Worm (Caenorhabditis elegans): Measurements from ENCODE around the gene best-17.

The best-17 gene

DNA sequence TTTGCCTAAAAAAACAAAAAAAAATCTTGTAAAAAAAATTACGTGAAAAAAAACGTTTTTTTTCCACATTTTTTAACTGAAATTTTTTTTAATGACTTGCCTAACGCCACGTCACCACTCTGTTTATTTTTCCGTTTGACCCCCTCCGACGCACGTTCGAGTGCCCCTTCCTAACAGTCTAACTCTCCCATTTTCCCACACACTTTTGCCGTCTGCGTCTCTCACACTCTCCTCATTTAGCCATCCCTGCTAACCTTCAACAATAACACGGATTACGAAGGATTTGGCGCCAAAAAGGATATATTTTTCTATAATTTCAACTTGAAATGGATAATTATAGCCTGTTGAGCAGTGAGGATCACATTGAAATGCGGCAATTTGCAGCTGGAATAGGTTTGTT lies 37.8 kb upstream of the best-17 start:
- TF ChIP-seq ceh-13 (GFP tag; optimal IDR thresholded peaks at IDR 0.05) (no peak), sea-1 (GFP tag; conservative IDR thresholded peaks at IDR 0.05) (no peak), scrt-1 (GFP tag; IDR thresholded peaks at IDR 0.05) (no peak), hmbx-1 (tag; optimal IDR thresholded peaks at IDR 0.05) (no peak)

DNA sequence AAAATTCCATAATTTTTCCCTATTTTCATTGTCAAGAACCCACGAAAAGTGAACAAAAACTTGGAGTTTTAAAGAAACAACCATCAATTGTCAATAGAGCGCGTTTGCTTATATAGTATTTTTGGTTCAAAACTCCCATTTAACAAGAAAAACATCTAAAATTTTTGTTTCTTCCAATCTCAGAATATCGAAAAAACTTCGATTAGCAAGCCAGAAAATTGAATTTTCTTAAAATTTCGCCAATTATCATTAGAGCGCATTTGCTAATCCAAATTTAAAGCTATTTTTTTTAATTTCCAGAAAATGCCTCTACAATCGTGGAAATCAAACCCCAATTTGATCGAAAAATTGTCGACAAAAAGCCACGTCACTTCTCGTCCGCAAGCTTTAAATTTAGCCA lies 37.0 kb upstream of the best-17 start, which contains the start of gene orai-1:
Gene orai-1 (plus strand): TSS at position 301 of the 400 bp plus-strand sequence.
- TF ChIP-seq F13C5.2 (tag; optimal IDR thresholded peaks at IDR 0.05) (no peak), flt-1 (GFP tag; IDR thresholded peaks at IDR 0.05) (no peak), tbx-37 (GFP tag; conservative IDR thresholded peaks at IDR 0.05) (no peak), aly-1 (tag; optimal IDR thresholded peaks at IDR 0.05) (no peak), ceh-13 (GFP tag; optimal IDR thresholded peaks at IDR 0.05) (no peak), ama-1 (optimal IDR thresholded peaks at IDR 0.05) (no peak), tra-4 (tag; optimal IDR thresholded peaks at IDR 0.05) (no peak), scrt-1 (GFP tag; IDR thresholded peaks at IDR 0.05) (no peak), B0310.2 (tag; optimal IDR thresholded peaks at IDR 0.05) (no peak), ets-7 (tag; optimal IDR thresholded peaks at IDR 0.05) (no peak), pes-1 (GFP tag; IDR thresholded peaks at IDR 0.05) (no peak), hnd-1 (tag; optimal IDR thresholded peaks at IDR 0.05) (no peak), hmg-4 (GFP tag; optimal IDR thresholded peaks at IDR 0.05) (no peak), hmbx-1 (tag; optimal IDR thresholded peaks at IDR 0.05) (no peak), sea-1 (GFP tag; conservative IDR thresholded peaks at IDR 0.05) (no peak), tbx-11 (GFP tag; IDR thresholded peaks at IDR 0.05) (no peak), ceh-36 (tag; optimal IDR thresholded peaks at IDR 0.05) (no peak)

DNA sequence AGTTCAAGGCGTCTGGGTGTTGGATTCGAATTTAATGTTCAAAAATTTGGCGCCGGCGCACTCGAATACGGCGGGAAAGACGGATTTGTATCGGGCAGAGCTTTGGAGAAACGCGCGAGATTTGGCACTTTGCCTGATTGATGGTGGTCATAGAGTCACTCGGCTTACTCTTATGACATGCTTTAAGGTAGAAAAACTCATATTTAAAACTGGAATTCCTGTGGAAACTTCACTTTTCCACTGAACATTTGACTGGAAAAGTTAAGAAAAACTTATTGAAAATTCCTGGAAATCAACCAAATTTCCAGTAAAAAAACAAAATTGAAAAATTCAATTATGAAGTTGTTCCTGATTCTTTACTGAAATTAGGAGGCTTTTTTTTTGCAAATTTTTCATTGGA lies 35.2 kb upstream of the best-17 start:
- TF ChIP-seq sea-1 (GFP tag; conservative IDR thresholded peaks at IDR 0.05) (no peak), hmbx-1 (tag; optimal IDR thresholded peaks at IDR 0.05) (no peak), ceh-36 (tag; optimal IDR thresholded peaks at IDR 0.05) (no peak), tra-4 (tag; optimal IDR thresholded peaks at IDR 0.05) (no peak), hnd-1 (tag; optimal IDR thresholded peaks at IDR 0.05) (no peak), flt-1 (GFP tag; IDR thresholded peaks at IDR 0.05) (no peak), tbx-37 (GFP tag; conservative IDR thresholded peaks at IDR 0.05) (no peak), ama-1 (optimal IDR thresholded peaks at IDR 0.05) (no peak), aly-1 (tag; optimal IDR thresholded peaks at IDR 0.05) (no peak), ets-7 (tag; optimal IDR thresholded peaks at IDR 0.05) (no peak), F13C5.2 (tag; optimal IDR thresholded peaks at IDR 0.05) (no peak), pes-1 (GFP tag; IDR thresholded peaks at IDR 0.05) (no peak), ceh-13 (GFP tag; optimal IDR thresholded peaks at IDR 0.05) (no peak), tbx-11 (GFP tag; IDR thresholded peaks at IDR 0.05) (no peak), scrt-1 (GFP tag; IDR thresholded peaks at IDR 0.05) (no peak)

ce11 chrIII:641759-642158 lies 32.3 kb upstream of the best-17 start, which contains the start of gene W06E11.1:
TSS of gene W06E11.1 (plus strand) at chrIII:642059.
- TF ChIP-seq ceh-13 (GFP tag; optimal IDR thresholded peaks at IDR 0.05), result no peak
- TF ChIP-seq scrt-1 (GFP tag; IDR thresholded peaks at IDR 0.05), result no peak
- no peak for TF ChIP-seq hnd-1 (tag; optimal IDR thresholded peaks at IDR 0.05)
- no peak for TF ChIP-seq aly-1 (tag; optimal IDR thresholded peaks at IDR 0.05)
- no peak for TF ChIP-seq tra-4 (tag; optimal IDR thresholded peaks at IDR 0.05)
- TF ChIP-seq F13C5.2 (tag; optimal IDR thresholded peaks at IDR 0.05), result no peak
- no peak for TF ChIP-seq ama-1 (optimal IDR thresholded peaks at IDR 0.05)
- no peak for TF ChIP-seq hmbx-1 (tag; optimal IDR thresholded peaks at IDR 0.05)
- TF ChIP-seq ceh-36 (tag; optimal IDR thresholded peaks at IDR 0.05), result no peak
- no peak for TF ChIP-seq tbx-11 (GFP tag; IDR thresholded peaks at IDR 0.05)
- TF ChIP-seq flt-1 (GFP tag; IDR thresholded peaks at IDR 0.05), result no peak
- no peak for TF ChIP-seq pes-1 (GFP tag; IDR thresholded peaks at IDR 0.05)
- TF ChIP-seq hmg-4 (GFP tag; optimal IDR thresholded peaks at IDR 0.05), result no peak
- TF ChIP-seq tbx-37 (GFP tag; conservative IDR thresholded peaks at IDR 0.05), result no peak
- TF ChIP-seq sea-1 (GFP tag; conservative IDR thresholded peaks at IDR 0.05), result no peak

- TF ChIP-seq pes-1 (GFP tag; IDR thresholded peaks at IDR 0.05) (peak; percentile 78), sea-1 (GFP tag; conservative IDR thresholded peaks at IDR 0.05) (no peak), hnd-1 (tag; optimal IDR thresholded peaks at IDR 0.05) (peak; percentile 63), hmbx-1 (tag; optimal IDR thresholded peaks at IDR 0.05) (peak; percentile 56), tbx-11 (GFP tag; IDR thresholded peaks at IDR 0.05) (peak; percentile 71), ceh-36 (tag; optimal IDR thresholded peaks at IDR 0.05) (no peak), scrt-1 (GFP tag; IDR thresholded peaks at IDR 0.05) (no peak), B0310.2 (tag; optimal IDR thresholded peaks at IDR 0.05) (peak; percentile 59), tbx-37 (GFP tag; conservative IDR thresholded peaks at IDR 0.05) (peak; percentile 58), ama-1 (optimal IDR thresholded peaks at IDR 0.05) (no peak), ets-7 (tag; optimal IDR thresholded peaks at IDR 0.05) (no peak), hmg-4 (GFP tag; optimal IDR thresholded peaks at IDR 0.05) (no peak), F13C5.2 (tag; optimal IDR thresholded peaks at IDR 0.05) (peak; percentile 87), ceh-13 (GFP tag; optimal IDR thresholded peaks at IDR 0.05) (peak; percentile 40), flt-1 (GFP tag; IDR thresholded peaks at IDR 0.05) (peak; percentile 35; the same call in 1 of the 2 replicates), aly-1 (tag; optimal IDR thresholded peaks at IDR 0.05) (no peak), tra-4 (tag; optimal IDR thresholded peaks at IDR 0.05) (peak; percentile 18)
Observed at ce11 chrIII:640198-640803, 30.9 kb upstream of the best-17 start, which contains the start of the genes tag-266 and tag-267. TSS of gene tag-266 (minus strand) at chrIII:640226. TSS of gene tag-267 (plus strand) at chrIII:640790.

DNA sequence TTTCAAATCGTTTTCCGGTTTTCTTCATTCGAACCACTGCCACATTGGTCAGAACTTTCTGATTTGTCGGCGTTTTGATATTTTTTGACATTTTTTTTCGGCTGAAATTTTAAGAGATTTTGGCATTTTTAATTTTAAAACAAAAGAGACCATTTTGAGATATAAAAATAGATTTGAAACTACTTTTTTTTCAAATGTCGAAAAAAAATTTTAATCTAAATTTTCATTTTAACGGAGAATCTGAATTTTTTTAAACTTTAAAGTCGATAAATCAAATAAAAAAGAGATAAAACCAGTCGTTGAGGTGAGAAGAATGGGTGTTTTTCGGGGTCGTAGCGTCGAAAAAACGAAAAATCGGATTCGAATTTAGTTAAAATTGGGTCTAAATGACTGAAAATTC lies 28.9 kb upstream of the best-17 start, which contains the start of gene sbds-1:
Gene sbds-1 (minus strand): TSS at position 101 of the 400 bp plus-strand sequence.
- TF ChIP-seq pes-1 (GFP tag; IDR thresholded peaks at IDR 0.05), result no peak
- TF ChIP-seq tra-4 (tag; optimal IDR thresholded peaks at IDR 0.05), result no peak
- no peak for TF ChIP-seq scrt-1 (GFP tag; IDR thresholded peaks at IDR 0.05)
- TF ChIP-seq ceh-36 (tag; optimal IDR thresholded peaks at IDR 0.05), result no peak
- no peak for TF ChIP-seq flt-1 (GFP tag; IDR thresholded peaks at IDR 0.05)
- no peak for TF ChIP-seq hnd-1 (tag; optimal IDR thresholded peaks at IDR 0.05)
- TF ChIP-seq hmbx-1 (tag; optimal IDR thresholded peaks at IDR 0.05), result no peak
- no peak for TF ChIP-seq B0310.2 (tag; optimal IDR thresholded peaks at IDR 0.05)
- TF ChIP-seq sea-1 (GFP tag; conservative IDR thresholded peaks at IDR 0.05), result no peak
- TF ChIP-seq ceh-13 (GFP tag; optimal IDR thresholded peaks at IDR 0.05), result no peak
- no peak for TF ChIP-seq tbx-37 (GFP tag; conservative IDR thresholded peaks at IDR 0.05)
- no peak for TF ChIP-seq ets-7 (tag; optimal IDR thresholded peaks at IDR 0.05)
- no peak for TF ChIP-seq tbx-11 (GFP tag; IDR thresholded peaks at IDR 0.05)
- TF ChIP-seq aly-1 (tag; optimal IDR thresholded peaks at IDR 0.05), result no peak
- TF ChIP-seq hmg-4 (GFP tag; optimal IDR thresholded peaks at IDR 0.05), result no peak
- TF ChIP-seq ama-1 (optimal IDR thresholded peaks at IDR 0.05), result no peak
- TF ChIP-seq F13C5.2 (tag; optimal IDR thresholded peaks at IDR 0.05), result no peak

All from whole organism, early embryonic.